Worm (Caenorhabditis elegans) whole organism, L1 larva: Measurements from ENCODE around the gene srw-97.
"Not testable (repeated sequence)": the region's sequence is repeated elsewhere in the genome, so short reads cannot be mapped to it uniquely, and the experiment has no call there.

Experiments used
- F16B12.6 ChIP-seq: fragments of 150-350 bp; optimal IDR thresholded peaks from 2 replicates; lab custom pipeline; 2014; ENCODE audit warnings: missing biosample characterization, missing genetic modification characterization
- alr-1 ChIP-seq: fragments of 200-800 bp; sonication (Bioruptor generic); optimal IDR thresholded peaks from 2 replicates; lab custom pipeline; 2018; ENCODE audit warnings: borderline replicate concordance, mild to moderate bottlenecking, missing genetic modification characterization, missing compliant biosample characterization
- ama-1 ChIP-seq: fragments of 150-350 bp; optimal IDR thresholded peaks from 2 replicates; lab custom pipeline; 2014
- blmp-1 ChIP-seq: fragments of 150-350 bp; optimal IDR thresholded peaks from 2 replicates; lab custom pipeline; 2014; ENCODE audit warnings: missing biosample characterization, missing genetic modification characterization
- ceh-82 ChIP-seq, 3 experiments: fragments of 150-350 bp in 1 of 3; sonication (generic microtip) in 2 of 3; optimal IDR thresholded peaks; 2 replicates each; lab custom pipeline; 2014 to 2017; ENCODE audit warnings: missing biosample characterization in 3 of 3, missing genetic modification characterization in 3 of 3
- ceh-88 ChIP-seq: fragments of 200-800 bp; sonication (Bioruptor generic); IDR thresholded peaks from 2 replicates; pipeline ENCODE4 v1.3.6; 2022; ENCODE audit warnings: missing genetic modification characterization, missing compliant biosample characterization
- ces-1 ChIP-seq: fragments of 150-350 bp; optimal IDR thresholded peaks from 2 replicates; lab custom pipeline; 2014; ENCODE audit warnings: missing biosample characterization, missing genetic modification reagents, missing genetic modification characterization
- efl-1 ChIP-seq, 4 experiments: fragments of 150-350 bp; optimal IDR thresholded peaks in 3 of 4; peaks in 1 of 4; 1 replicate in 1 of 4; 2 replicates in 3 of 4; lab custom pipeline; 2014; ENCODE audit warnings: missing biosample characterization in 2 of 4, missing genetic modification characterization in 2 of 4, missing genetic modification reagents in 2 of 4
- egl-13 ChIP-seq: sonication (generic microtip); optimal IDR thresholded peaks from 2 replicates; lab custom pipeline; 2016; ENCODE audit warnings: missing genotype, missing genetic modification reagents, missing genetic modification characterization, missing compliant biosample characterization
- egl-27 ChIP-seq, 2 experiments: fragments of 150-350 bp in 1 of 2; sonication (generic microtip); optimal IDR thresholded peaks; 3 replicates each; lab custom pipeline; 2017 to 2018; ENCODE audit warnings: missing biosample characterization in 2 of 2, missing genetic modification characterization in 2 of 2, missing genetic modification reagents in 2 of 2
- elt-2 ChIP-seq: sonication (generic microtip); optimal IDR thresholded peaks from 2 replicates; lab custom pipeline; 2016; ENCODE audit warnings: missing genetic modification characterization, mild to moderate bottlenecking, inconsistent platforms, missing compliant biosample characterization, missing genetic modification reagents
- fkh-10 ChIP-seq: sonication (generic microtip); optimal IDR thresholded peaks from 2 replicates; lab custom pipeline; 2017; ENCODE audit warnings: missing biosample characterization, missing genetic modification reagents, missing genetic modification characterization
- fkh-8 ChIP-seq: sonication (generic microtip); optimal IDR thresholded peaks from 2 replicates; lab custom pipeline; 2016; ENCODE audit warnings: mild to moderate bottlenecking, missing genetic modification characterization, missing compliant biosample characterization
- jun-1 ChIP-seq: fragments of 150-350 bp; optimal IDR thresholded peaks from 2 replicates; lab custom pipeline; 2014; ENCODE audit warnings: missing biosample characterization, missing genetic modification reagents, missing genetic modification characterization
- lin-15B ChIP-seq: fragments of 150-350 bp; sonication (generic microtip); optimal IDR thresholded peaks from 3 replicates; lab custom pipeline; 2014; ENCODE audit warnings: missing biosample characterization, missing genetic modification characterization
- lin-39 ChIP-seq: fragments of 150-350 bp; optimal IDR thresholded peaks from 2 replicates; lab custom pipeline; 2014; ENCODE audit warnings: missing biosample characterization, missing genetic modification reagents, missing genetic modification characterization
- lsy-2 ChIP-seq, 2 experiments: fragments of 150-350 bp; optimal IDR thresholded peaks; 2 replicates each; lab custom pipeline; 2014; ENCODE audit warnings: missing biosample characterization in 2 of 2, missing genetic modification characterization in 2 of 2
- mab-9 ChIP-seq: fragments of 200-800 bp; sonication (Bioruptor generic); IDR thresholded peaks from 2 replicates; pipeline ENCODE4 v1.3.6; 2022; ENCODE audit warnings: missing genetic modification reagents, missing genetic modification characterization, missing compliant biosample characterization
- mef-2 ChIP-seq: fragments of 150-350 bp; optimal IDR thresholded peaks from 2 replicates; lab custom pipeline; 2014; ENCODE audit warnings: missing biosample characterization, missing genetic modification characterization
- nhr-11 ChIP-seq: fragments of 150-350 bp; optimal IDR thresholded peaks from 2 replicates; lab custom pipeline; 2014; ENCODE audit warnings: missing biosample characterization, missing genetic modification characterization
- nhr-19 ChIP-seq: fragments of 200-800 bp; sonication (Bioruptor generic); conservative IDR thresholded peaks from 2 replicates; pipeline ENCODE4 v1.3.6; 2022; ENCODE audit warnings: missing genetic modification characterization, missing compliant biosample characterization
- nhr-28 ChIP-seq: fragments of 150-350 bp; optimal IDR thresholded peaks from 2 replicates; lab custom pipeline; 2014; ENCODE audit warnings: missing biosample characterization, missing genetic modification characterization
- nhr-71 ChIP-seq: sonication (generic microtip); optimal IDR thresholded peaks from 2 replicates; lab custom pipeline; 2016; ENCODE audit warnings: mild to moderate bottlenecking, missing genetic modification characterization, moderate library complexity, missing compliant biosample characterization
- nhr-77 ChIP-seq: fragments of 150-350 bp; optimal IDR thresholded peaks from 2 replicates; lab custom pipeline; 2014; ENCODE audit warnings: missing biosample characterization, missing genetic modification characterization
- snpc-4 ChIP-seq: fragments of 150-350 bp; optimal IDR thresholded peaks from 2 replicates; lab custom pipeline; 2014; ENCODE audit warnings: missing biosample characterization, missing genetic modification characterization
- tbx-2 ChIP-seq: sonication (generic microtip); optimal IDR thresholded peaks from 2 replicates; lab custom pipeline; 2016; ENCODE audit warnings: missing genetic modification characterization, missing compliant biosample characterization
- unc-62 ChIP-seq: fragments of 150-350 bp; optimal IDR thresholded peaks from 2 replicates; lab custom pipeline; 2014; ENCODE audit warnings: missing biosample characterization, missing genetic modification reagents, missing genetic modification characterization
- unc-86 ChIP-seq: sonication (generic microtip); optimal IDR thresholded peaks from 2 replicates; lab custom pipeline; 2016; ENCODE audit warnings: missing genetic modification characterization, missing compliant biosample characterization
- unc-98 ChIP-seq: fragments of 200-800 bp; sonication (Bioruptor generic); IDR thresholded peaks from 2 replicates; pipeline ENCODE4 v1.3.6; 2022; ENCODE audit warnings: missing genetic modification characterization, missing compliant biosample characterization
- vab-15 ChIP-seq: sonication (generic microtip); optimal IDR thresholded peaks from 2 replicates; lab custom pipeline; 2017; ENCODE audit warnings: missing genotype, mild to moderate bottlenecking, missing genetic modification characterization, missing compliant biosample characterization
- zip-4 ChIP-seq: fragments of 200-800 bp; sonication (Bioruptor generic); optimal IDR thresholded peaks from 2 replicates; lab custom pipeline; 2018; ENCODE audit warnings: mild to moderate bottlenecking, missing genetic modification characterization, moderate library complexity, missing compliant biosample characterization
- ztf-11 ChIP-seq, 2 experiments: sonication (generic microtip); optimal IDR thresholded peaks; 2 replicates each; lab custom pipeline; 2016 to 2017; ENCODE audit warnings: missing genetic modification characterization in 2 of 2, missing biosample characterization in 1 of 2, missing compliant biosample characterization in 1 of 2

srw-97 gene

ce11 chrII:1662881-1663280 lies 5.9 kb downstream of the srw-97 start, which contains the start of gene ZC204.14:
Gene ZC204.14 (minus strand): TSS chrII:1662949.
- TF ChIP-seq lsy-2 (tag; optimal IDR thresholded peaks at IDR 0.05; lab: Kevin White, UChicago) (peak in 1 of 2 experiments; percentile 46), F16B12.6 (tag; lab: Kevin White, UChicago) (no peak)

- TF ChIP-seq nhr-19 (GFP tag; lab: Robert Waterston, UW) = peak; percentile 41
- TF ChIP-seq efl-1 (optimal IDR thresholded peaks at IDR 0.05; lab: Kevin White, UChicago) = peak in 1 of 2 experiments; percentile 9
- not testable (repeated sequence) for TF ChIP-seq efl-1 (GFP tag; optimal IDR thresholded peaks at IDR 0.05 in 1 of 2; lab: Kevin White, UChicago)
- peak in 1 of 2 experiments; percentile 55 for TF ChIP-seq lsy-2 (tag; optimal IDR thresholded peaks at IDR 0.05; lab: Kevin White, UChicago)
- TF ChIP-seq ceh-88 (GFP tag; lab: Robert Waterston, UW) = peak; percentile 54
Measured at ce11 chrII:1661300-1661838, 7.4 kb downstream of the srw-97 start.

- not testable (repeated sequence) for TF ChIP-seq fkh-8; snpc-4 (tag; lab: Kevin White, UChicago); unc-98 (GFP tag; lab: Robert Waterston, UW)
Measured at ce11 chrII:1660888-1661287, 7.9 kb downstream of the srw-97 start, which contains the start of gene ZC204.13. Gene ZC204.13 (minus strand): TSS chrII:1660988.

- TF ChIP-seq elt-2 = peak; percentile 74
- TF ChIP-seq, all 84 proteins: peak for 1; not testable (repeated sequence) for 83
Measured at ce11 chrII:1659729-1660128, 9.1 kb downstream of the srw-97 start.

- no peak for TF ChIP-seq F16B12.6 (tag; lab: Kevin White, UChicago)
- no peak for TF ChIP-seq egl-27 (tag; optimal IDR thresholded peaks at IDR 0.05; lab: Kevin White, UChicago)
- TF ChIP-seq mab-9 (GFP tag; lab: Robert Waterston, UW) = no peak
- TF ChIP-seq nhr-77 (tag; lab: Kevin White, UChicago) = no peak
- TF ChIP-seq ces-1 (GFP tag; lab: Kevin White, UChicago) = no peak
- no peak for TF ChIP-seq zip-4 (GFP tag; lab: Kevin White, UChicago)
- no peak for TF ChIP-seq alr-1 (tag; lab: Kevin White, UChicago)
- no peak for TF ChIP-seq unc-62
- TF ChIP-seq egl-13 = no peak
- TF ChIP-seq fkh-8 = no peak
- no peak for TF ChIP-seq ama-1
- no peak for TF ChIP-seq elt-2
- no peak for TF ChIP-seq ceh-82 (tag; optimal IDR thresholded peaks at IDR 0.05; lab: Kevin White, UChicago)
- TF ChIP-seq blmp-1 (tag; lab: Kevin White, UChicago) = no peak
- no peak for TF ChIP-seq lin-15B (tag; lab: Kevin White, UChicago)
- TF ChIP-seq tbx-2 (tag; lab: Kevin White, UChicago) = no peak
- TF ChIP-seq nhr-11 (tag; lab: Kevin White, UChicago) = no peak
- TF ChIP-seq unc-86 = no peak
- TF ChIP-seq, all 84 proteins: peak for 0
Measured at ce11 chrII:1657202-1657601, 11.6 kb downstream of the srw-97 start, which contains the start of gene ZC204.12. Gene ZC204.12 (minus strand): TSS chrII:1657302.

- no peak for TF ChIP-seq lin-39 (tag; lab: Kevin White, UChicago)
- TF ChIP-seq fkh-10 (GFP tag; lab: Kevin White, UChicago) = no peak
- no peak for TF ChIP-seq nhr-28 (tag; lab: Kevin White, UChicago)
- TF ChIP-seq nhr-71 (tag; lab: Kevin White, UChicago) = no peak
- no peak for TF ChIP-seq ztf-11 (tag; optimal IDR thresholded peaks at IDR 0.05; lab: Kevin White, UChicago)
- no peak for TF ChIP-seq jun-1 (tag; lab: Kevin White, UChicago)
- TF ChIP-seq unc-62 = no peak
- TF ChIP-seq lsy-2 (tag; optimal IDR thresholded peaks at IDR 0.05; lab: Kevin White, UChicago) = no peak
- TF ChIP-seq mef-2 (tag; lab: Kevin White, UChicago) = no peak
- TF ChIP-seq vab-15 (tag; lab: Kevin White, UChicago) = no peak
- no peak for TF ChIP-seq lin-15B (tag; lab: Kevin White, UChicago)
Measured at ce11 chrII:1654917-1655316, 13.9 kb downstream of the srw-97 start, which contains the start of gene btb-12. Gene btb-12 (plus strand): TSS chrII:1655217.
